Worm (Caenorhabditis elegans): Measurements from ENCODE around the gene srsx-8.

DNA sequence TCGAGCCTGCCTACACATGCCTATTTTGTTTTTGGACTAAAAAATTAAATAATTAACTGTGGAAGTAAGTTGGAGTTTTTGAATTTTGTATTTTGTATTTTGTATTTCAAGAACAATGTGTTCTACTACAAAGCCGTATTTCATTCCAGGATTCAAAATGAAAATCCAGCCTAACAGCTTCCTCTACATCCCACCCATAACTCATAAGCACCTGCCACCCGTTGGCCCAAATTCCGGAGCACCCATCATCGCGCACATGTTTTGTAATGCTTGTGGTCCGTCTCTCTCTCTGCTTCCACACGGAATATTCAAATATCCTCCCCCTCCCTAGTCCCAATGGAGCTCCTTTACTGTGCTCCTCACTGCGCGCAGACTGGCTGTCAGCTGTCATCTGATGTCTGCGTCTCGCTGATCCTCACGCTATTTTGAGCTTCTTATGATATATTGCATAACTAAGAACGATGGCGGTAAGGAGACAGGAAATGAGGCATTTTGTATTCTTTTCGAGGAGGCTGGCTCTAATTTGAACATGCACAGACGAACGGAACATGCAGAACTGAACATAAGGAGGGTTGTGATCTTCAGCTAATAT lies 22.7 kb upstream of the srsx-8 start:
- TF ChIP-seq snpc-4 (tag; optimal IDR thresholded peaks at IDR 0.05) (no peak), sdz-12 (GFP tag; optimal IDR thresholded peaks at IDR 0.05) (no peak), nhr-10 (tag; optimal IDR thresholded peaks at IDR 0.05) (no peak), php-3 (GFP tag; IDR thresholded peaks at IDR 0.05) (no peak), unc-62 (GFP tag; optimal IDR thresholded peaks at IDR 0.05 in 1 of 2) (peak in 1 of 2 experiments; percentile 91), unc-62 (tag; optimal IDR thresholded peaks at IDR 0.05) (no peak), nhr-237 (tag; optimal IDR thresholded peaks at IDR 0.05) (no peak), ces-1 (GFP tag; optimal IDR thresholded peaks at IDR 0.05) (no peak), ama-1 (optimal IDR thresholded peaks at IDR 0.05) (no peak)
